Worm (Caenorhabditis elegans) whole organism, L4 larva: ENCODE measurements around the gene gst-44.
A peak's percentile ranks its signal among the peaks of the same experiment; 100 is the strongest.

Source experiments
- D1046.2 ChIP-seq: fragments of 200-800 bp; sonication (Bioruptor generic); IDR thresholded peaks from 2 replicates; pipeline ENCODE4 v1.3.6; 2022; ENCODE audit warnings: missing genetic modification characterization, missing compliant biosample characterization
- F10B5.3 ChIP-seq: sonication (generic microtip); optimal IDR thresholded peaks from 2 replicates; lab custom pipeline; 2016; ENCODE audit warnings: mild to moderate bottlenecking, missing genetic modification characterization, missing compliant biosample characterization
- F26F4.8 ChIP-seq: fragments of 200-800 bp; sonication (Bioruptor generic); conservative IDR thresholded peaks from 2 replicates; pipeline ENCODE4 v1.3.6; 2022; ENCODE audit warnings: missing genetic modification characterization, missing compliant biosample characterization
- F37D6.2 ChIP-seq: sonication (generic microtip); optimal IDR thresholded peaks from 2 replicates; lab custom pipeline; 2016; ENCODE audit warnings: mild to moderate bottlenecking, missing genetic modification characterization, missing compliant biosample characterization
- F44E2.7 ChIP-seq: fragments of 200-800 bp; sonication (Bioruptor generic); IDR thresholded peaks from 2 replicates; pipeline ENCODE4 v2.1.2; 2022; ENCODE audit warnings: missing genetic modification characterization, missing compliant biosample characterization
- Y105C5A.15 ChIP-seq: fragments of 200-800 bp; sonication (Bioruptor generic); IDR thresholded peaks from 2 replicates; pipeline ENCODE4 v1.3.6; 2022; ENCODE audit warnings: missing genetic modification characterization, missing compliant biosample characterization
- Y5F2A.4 ChIP-seq: fragments of 200-800 bp; sonication (Bioruptor generic); optimal IDR thresholded peaks from 2 replicates; lab custom pipeline; 2018; ENCODE audit warnings: mild to moderate bottlenecking, missing genetic modification characterization, missing compliant biosample characterization
- Y75B8A.6 ChIP-seq: fragments of 200-800 bp; sonication (Bioruptor generic); IDR thresholded peaks from 2 replicates; pipeline ENCODE4 v1.3.6; 2022; ENCODE audit warnings: missing genetic modification reagents, missing genetic modification characterization, missing compliant biosample characterization
- ZK546.5 ChIP-seq, 2 experiments: sonication (generic microtip); optimal IDR thresholded peaks; 2 replicates each; lab custom pipeline; 2017; ENCODE audit warnings: missing biosample characterization in 2 of 2, missing genetic modification characterization in 2 of 2
- ama-1 ChIP-seq: fragments of 150-350 bp; optimal IDR thresholded peaks from 2 replicates; lab custom pipeline; 2014; ENCODE audit warnings: inconsistent platforms, mixed read lengths
- attf-4 ChIP-seq: sonication (generic microtip); optimal IDR thresholded peaks from 3 replicates; lab custom pipeline; 2017; ENCODE audit warnings: missing biosample characterization, missing genetic modification characterization
- ceh-44 ChIP-seq: fragments of 200-800 bp; sonication (Bioruptor generic); IDR thresholded peaks from 2 replicates; pipeline ENCODE4 v1.3.6; 2022; ENCODE audit warnings: missing genetic modification reagents, missing genetic modification characterization, missing compliant biosample characterization
- ces-1 ChIP-seq: fragments of 150-350 bp; sonication (generic microtip); optimal IDR thresholded peaks from 4 replicates; lab custom pipeline; 2014; ENCODE audit warnings: missing biosample characterization, missing genetic modification reagents, missing genetic modification characterization
- ctbp-1 ChIP-seq: fragments of 200-800 bp; sonication (Bioruptor generic); IDR thresholded peaks from 2 replicates; pipeline ENCODE4 v1.3.6; 2022; ENCODE audit warnings: missing genetic modification reagents, missing genetic modification characterization, missing compliant biosample characterization
- daf-16 ChIP-seq, 3 experiments: sonication (generic microtip); optimal IDR thresholded peaks; 2 replicates each; lab custom pipeline; 2016 to 2017; ENCODE audit warnings: missing genetic modification characterization in 3 of 3, missing genetic modification reagents in 3 of 3, mild to moderate bottlenecking in 2 of 3, missing compliant biosample characterization in 2 of 3, missing biosample characterization in 1 of 3, moderate library complexity in 1 of 3
- daf-19 ChIP-seq: fragments of 200-800 bp; sonication (Bioruptor generic); conservative IDR thresholded peaks from 2 replicates; pipeline ENCODE4 v1.3.6; 2022; ENCODE audit warnings: missing genetic modification characterization, missing compliant biosample characterization
- dmd-6 ChIP-seq: fragments of 200-800 bp; sonication (Bioruptor generic); IDR thresholded peaks from 2 replicates; pipeline ENCODE4 v1.3.6; 2022; ENCODE audit warnings: missing genetic modification reagents, missing genetic modification characterization, missing compliant biosample characterization
- dmd-8 ChIP-seq: fragments of 200-800 bp; sonication (Bioruptor generic); IDR thresholded peaks from 2 replicates; pipeline ENCODE4 v1.3.6; 2022; ENCODE audit warnings: missing genetic modification characterization, missing compliant biosample characterization
- duxl-1 ChIP-seq: sonication (generic microtip); optimal IDR thresholded peaks from 2 replicates; lab custom pipeline; 2016; ENCODE audit warnings: mild to moderate bottlenecking, missing genetic modification characterization, moderate library complexity, missing compliant biosample characterization; ENCODE audit not compliant: poor library complexity
- hif-1 ChIP-seq, 2 experiments: sonication (generic microtip); optimal IDR thresholded peaks; 2 replicates each; lab custom pipeline; 2016 to 2017; ENCODE audit warnings: missing compliant biosample characterization in 2 of 2, missing genetic modification characterization in 2 of 2, missing genetic modification reagents in 2 of 2, missing genotype in 2 of 2, mild to moderate bottlenecking in 1 of 2
- hmg-1.1 ChIP-seq: fragments of 200-800 bp; sonication (Bioruptor generic); IDR thresholded peaks from 2 replicates; pipeline ENCODE4 v1.3.6; 2022; ENCODE audit warnings: missing genetic modification reagents, missing genetic modification characterization, missing compliant biosample characterization
- jun-1 ChIP-seq: fragments of 150-350 bp; optimal IDR thresholded peaks from 2 replicates; lab custom pipeline; 2014; ENCODE audit warnings: missing biosample characterization, missing genetic modification reagents, missing genetic modification characterization
- lin-1 ChIP-seq: fragments of 200-800 bp; sonication (Bioruptor generic); IDR thresholded peaks from 2 replicates; pipeline ENCODE4 v1.3.6; 2022; ENCODE audit warnings: missing genetic modification reagents, missing genetic modification characterization, missing compliant biosample characterization
- lin-15B ChIP-seq: fragments of 150-350 bp; sonication (generic microtip); optimal IDR thresholded peaks from 3 replicates; lab custom pipeline; 2014; ENCODE audit warnings: missing biosample characterization, missing genetic modification characterization
- lin-29 ChIP-seq: fragments of 200-800 bp; sonication (Bioruptor generic); IDR thresholded peaks from 2 replicates; pipeline ENCODE4 v1.3.6; 2022; ENCODE audit warnings: missing genetic modification reagents, missing genetic modification characterization, missing compliant biosample characterization
- lin-38 ChIP-seq: fragments of 200-800 bp; sonication (Bioruptor generic); IDR thresholded peaks from 2 replicates; pipeline ENCODE4 v1.3.6; 2022; ENCODE audit warnings: missing genetic modification reagents, missing genetic modification characterization, missing compliant biosample characterization
- madf-9 ChIP-seq: fragments of 200-800 bp; sonication (Bioruptor generic); conservative IDR thresholded peaks from 2 replicates; pipeline ENCODE4 v1.3.6; 2022; ENCODE audit warnings: missing genetic modification reagents, missing genetic modification characterization, missing compliant biosample characterization
- mdl-1 ChIP-seq, 2 experiments: fragments of 150-350 bp in 1 of 2; sonication (generic microtip) in 1 of 2; optimal IDR thresholded peaks; 2 replicates each; lab custom pipeline; 2014 to 2017; ENCODE audit warnings: missing biosample characterization in 2 of 2, missing genetic modification characterization in 2 of 2
- mdt-29 ChIP-seq: fragments of 200-800 bp; sonication (Bioruptor generic); IDR thresholded peaks from 2 replicates; pipeline ENCODE4 v1.3.6; 2022; ENCODE audit warnings: missing genetic modification reagents, missing genetic modification characterization, missing compliant biosample characterization
- mes-2 ChIP-seq: sonication (generic microtip); optimal IDR thresholded peaks from 2 replicates; lab custom pipeline; 2016; ENCODE audit warnings: missing genotype, mild to moderate bottlenecking, missing genetic modification characterization, missing compliant biosample characterization; ENCODE audit not compliant: poor library complexity, severe bottlenecking
- mxl-2 ChIP-seq: fragments of 200-800 bp; sonication (Bioruptor generic); conservative IDR thresholded peaks from 2 replicates; pipeline ENCODE4 v1.3.6; 2022; ENCODE audit warnings: missing genetic modification reagents, missing genetic modification characterization, missing compliant biosample characterization
- nhr-102 ChIP-seq: sonication (generic microtip); optimal IDR thresholded peaks from 2 replicates; lab custom pipeline; 2016; ENCODE audit warnings: mild to moderate bottlenecking, missing genetic modification characterization, moderate library complexity, missing compliant biosample characterization
- nhr-25 ChIP-seq: sonication (generic microtip); optimal IDR thresholded peaks from 2 replicates; lab custom pipeline; 2017; ENCODE audit warnings: missing genetic modification characterization, mild to moderate bottlenecking, missing compliant biosample characterization, antibody characterized with exemption, moderate library complexity, borderline replicate concordance; ENCODE audit not compliant: insufficient read depth
- nhr-28 ChIP-seq: fragments of 150-350 bp; optimal IDR thresholded peaks from 2 replicates; lab custom pipeline; 2014; ENCODE audit warnings: missing biosample characterization, missing genetic modification characterization
- nhr-42 ChIP-seq: fragments of 200-800 bp; sonication (Bioruptor generic); IDR thresholded peaks from 2 replicates; pipeline ENCODE4 v1.3.6; 2022; ENCODE audit warnings: missing genetic modification characterization, missing compliant biosample characterization
- nhr-48 ChIP-seq: sonication (generic microtip); optimal IDR thresholded peaks from 2 replicates; lab custom pipeline; 2016; ENCODE audit warnings: mild to moderate bottlenecking, missing genetic modification characterization, missing compliant biosample characterization
- nhr-6 ChIP-seq: fragments of 150-350 bp; optimal IDR thresholded peaks from 2 replicates; lab custom pipeline; 2014; ENCODE audit warnings: missing biosample characterization, missing genetic modification characterization
- pqm-1 ChIP-seq: sonication (generic microtip); optimal IDR thresholded peaks from 2 replicates; lab custom pipeline; 2017; ENCODE audit warnings: missing biosample characterization, missing genetic modification characterization
- rbr-2 ChIP-seq: sonication (generic microtip); optimal IDR thresholded peaks from 2 replicates; lab custom pipeline; 2016; ENCODE audit warnings: missing genotype, missing genetic modification characterization, missing compliant biosample characterization
- saeg-2 ChIP-seq: fragments of 200-800 bp; sonication (Bioruptor generic); IDR thresholded peaks from 2 replicates; pipeline ENCODE4 v1.3.6; 2022; ENCODE audit warnings: missing genetic modification reagents, missing genetic modification characterization, missing compliant biosample characterization
- set-16 ChIP-seq: fragments of 200-800 bp; sonication (Bioruptor generic); IDR thresholded peaks from 2 replicates; pipeline ENCODE4 v1.3.6; 2022; ENCODE audit warnings: missing genetic modification reagents, missing genetic modification characterization, missing compliant biosample characterization
- skn-1 ChIP-seq: fragments of 150-350 bp; optimal IDR thresholded peaks from 2 replicates; lab custom pipeline; 2014; ENCODE audit warnings: missing biosample characterization, missing genetic modification characterization
- snpc-1.2 ChIP-seq: fragments of 200-800 bp; sonication (Bioruptor generic); IDR thresholded peaks from 2 replicates; pipeline ENCODE4 v1.3.6; 2022; ENCODE audit warnings: missing genetic modification reagents, missing genetic modification characterization, missing compliant biosample characterization
- snpc-4 ChIP-seq: fragments of 150-350 bp; optimal IDR thresholded peaks from 2 replicates; lab custom pipeline; 2014; ENCODE audit warnings: missing biosample characterization, missing genetic modification characterization
- spr-1 ChIP-seq: sonication (generic microtip); optimal IDR thresholded peaks from 2 replicates; lab custom pipeline; 2016; ENCODE audit warnings: mild to moderate bottlenecking, missing genetic modification characterization, missing compliant biosample characterization
- tag-97 ChIP-seq: fragments of 200-800 bp; sonication (Bioruptor generic); IDR thresholded peaks from 2 replicates; pipeline ENCODE4 v1.3.6; 2022; ENCODE audit warnings: missing genetic modification characterization, missing compliant biosample characterization
- unc-130 ChIP-seq: sonication (generic microtip); optimal IDR thresholded peaks from 2 replicates; lab custom pipeline; 2016; ENCODE audit warnings: missing genetic modification reagents, missing genetic modification characterization, missing compliant biosample characterization
- zag-1 ChIP-seq: fragments of 150-350 bp; optimal IDR thresholded peaks from 2 replicates; lab custom pipeline; 2014; ENCODE audit warnings: missing biosample characterization, missing genetic modification characterization
- zfp-2 ChIP-seq: sonication (generic microtip); optimal IDR thresholded peaks from 2 replicates; lab custom pipeline; 2016; ENCODE audit warnings: mild to moderate bottlenecking, missing genetic modification characterization, missing compliant biosample characterization
- zip-2 ChIP-seq: fragments of 150-350 bp; optimal IDR thresholded peaks from 2 replicates; lab custom pipeline; 2014; ENCODE audit warnings: missing biosample characterization, missing genetic modification characterization

Gene gst-44

DNA sequence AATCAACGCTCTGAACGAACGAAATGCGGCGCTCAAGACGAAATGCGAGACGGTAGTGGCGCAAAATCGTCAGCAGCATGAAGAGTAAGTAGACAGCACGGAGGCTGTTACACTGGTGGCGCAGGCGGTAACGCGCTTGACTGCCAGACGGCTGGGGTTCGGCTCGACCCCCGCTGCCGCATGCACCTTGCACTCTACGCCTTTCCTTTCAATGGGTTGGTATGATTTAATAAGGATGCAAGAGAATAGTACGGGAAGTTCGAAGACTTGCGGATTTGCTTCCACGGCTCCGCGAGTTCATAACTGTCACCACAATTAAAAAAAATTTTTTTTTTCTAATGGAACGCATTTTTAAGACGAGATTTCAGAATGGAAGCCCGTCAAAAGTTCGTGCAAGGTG, 20.7 kb upstream of the gst-44 start (continued):
- peak; percentile 74 for TF ChIP-seq nhr-48
- peak; percentile 79 for TF ChIP-seq Y5F2A.4 (GFP tag; lab: Kevin White, UChicago)
- no peak for TF ChIP-seq lin-15B
- peak; percentile 75 for TF ChIP-seq madf-9
- TF ChIP-seq mxl-2 (GFP tag; lab: Robert Waterston, UW) = peak; percentile 72; the same call in 1 of the 2 replicates
- peak; percentile 62 for TF ChIP-seq zfp-2 (tag; lab: Kevin White, UChicago)
- TF ChIP-seq mdl-1 (tag; optimal IDR thresholded peaks at IDR 0.05; lab: Kevin White, UChicago) = peak in 1 of 2 experiments; percentile 10
- TF ChIP-seq set-16 (GFP tag; lab: Robert Waterston, UW) = peak; percentile 91
- TF ChIP-seq zip-2 (tag; lab: Kevin White, UChicago) = peak; percentile 1
- 0 out of 2 replicates have a peak, but pooled peaks have one; percentile 65 for TF ChIP-seq F44E2.7 (GFP tag; lab: Robert Waterston, UW)
- TF ChIP-seq F37D6.2 (tag; lab: Kevin White, UChicago) = peak; percentile 39
- peak; percentile 73 for TF ChIP-seq unc-130 (GFP tag; lab: Kevin White, UChicago)
- peak; percentile 87 for TF ChIP-seq nhr-102 (tag; lab: Kevin White, UChicago)
- peak; percentile 65 for TF ChIP-seq jun-1 (tag; lab: Kevin White, UChicago)
- TF ChIP-seq duxl-1 (tag; lab: Kevin White, UChicago) = peak; percentile 74
- TF ChIP-seq skn-1 (tag; lab: Kevin White, UChicago) = no peak
- peak; percentile 82 for TF ChIP-seq snpc-1.2
- no peak for TF ChIP-seq attf-4 (tag; lab: Kevin White, UChicago)
- TF ChIP-seq lin-1 (GFP tag; lab: Robert Waterston, UW) = peak; percentile 82
- TF ChIP-seq Y75B8A.6 (GFP tag; lab: Robert Waterston, UW) = peak; percentile 82
- TF ChIP-seq nhr-25 = peak; percentile 9
- TF ChIP-seq hmg-1.1 = peak; percentile 91
- no peak for TF ChIP-seq ZK546.5 (tag; optimal IDR thresholded peaks at IDR 0.05; lab: Kevin White, UChicago)
- peak; percentile 42 for TF ChIP-seq pqm-1 (tag; lab: Kevin White, UChicago)
- peak; percentile 85 for TF ChIP-seq mes-2 (tag; lab: Kevin White, UChicago)
- TF ChIP-seq ctbp-1 (GFP tag; lab: Robert Waterston, UW) = peak; percentile 88; the same call in 1 of the 2 replicates
- no peak for TF ChIP-seq snpc-4 (tag; lab: Kevin White, UChicago)
- no peak for TF ChIP-seq daf-19 (GFP tag; lab: Robert Waterston, UW)
- peak; percentile 91 for TF ChIP-seq D1046.2 (GFP tag; lab: Robert Waterston, UW)
- peak; percentile 82; the same call in 1 of the 2 replicates for TF ChIP-seq F26F4.8 (GFP tag; lab: Robert Waterston, UW)
- peak; percentile 6 for TF ChIP-seq ces-1 (GFP tag; lab: Kevin White, UChicago)
- TF ChIP-seq tag-97 (GFP tag; lab: Robert Waterston, UW) = no peak
- peak; percentile 84 for TF ChIP-seq lin-38 (GFP tag; lab: Robert Waterston, UW)
- TF ChIP-seq dmd-8 = peak; percentile 92
- no peak for TF ChIP-seq zag-1 (tag; lab: Kevin White, UChicago)
- peak; percentile 85 for TF ChIP-seq spr-1 (tag; lab: Kevin White, UChicago)
- peak; percentile 43 for TF ChIP-seq nhr-6 (tag; lab: Kevin White, UChicago)
- peak; percentile 76 for TF ChIP-seq mdt-29 (GFP tag; lab: Robert Waterston, UW)
- peak; percentile 74; the same call in 1 of the 2 replicates for TF ChIP-seq lin-29 (GFP tag; lab: Robert Waterston, UW)
- TF ChIP-seq nhr-42 (GFP tag; lab: Robert Waterston, UW) = peak; percentile 84
- peak in 1 of 2 experiments; percentile 61 for TF ChIP-seq hif-1 (tag; optimal IDR thresholded peaks at IDR 0.05; lab: Kevin White, UChicago)
- TF ChIP-seq saeg-2 (GFP tag; lab: Robert Waterston, UW) = no peak
- TF ChIP-seq ama-1 (lab: Kevin White, UChicago) = no peak
- peak; percentile 83 for TF ChIP-seq Y105C5A.15 (GFP tag; lab: Robert Waterston, UW)
- peak; percentile 37 to 88 for TF ChIP-seq daf-16 (GFP tag; optimal IDR thresholded peaks at IDR 0.05; lab: Kevin White, UChicago)
- TF ChIP-seq daf-16 (tag; optimal IDR thresholded peaks at IDR 0.05; lab: Kevin White, UChicago) = no peak
- TF ChIP-seq nhr-28 (tag; lab: Kevin White, UChicago) = peak; percentile 33
- peak; percentile 76 for TF ChIP-seq rbr-2 (tag; lab: Kevin White, UChicago)
- TF ChIP-seq dmd-6 (GFP tag; lab: Robert Waterston, UW) = peak; percentile 78
- peak; percentile 63; the same call in 1 of the 2 replicates for TF ChIP-seq ceh-44 (GFP tag; lab: Robert Waterston, UW)
- peak; percentile 70 for TF ChIP-seq F10B5.3 (tag; lab: Kevin White, UChicago)
